Worm (Caenorhabditis elegans) whole organism, L4 larva: ENCODE results near the gene T26G10.5.

ENCODE experiments used
- F10B5.3 ChIP-seq: sonication (generic microtip); optimal IDR thresholded peaks from 2 replicates; lab custom pipeline; 2016; ENCODE audit warnings: mild to moderate bottlenecking, missing genetic modification characterization, missing compliant biosample characterization
- F26F4.8 ChIP-seq: fragments of 200-800 bp; sonication (Bioruptor generic); conservative IDR thresholded peaks from 2 replicates; pipeline ENCODE4 v1.3.6; 2022; ENCODE audit warnings: missing genetic modification characterization, missing compliant biosample characterization
- F37D6.2 ChIP-seq: sonication (generic microtip); optimal IDR thresholded peaks from 2 replicates; lab custom pipeline; 2016; ENCODE audit warnings: mild to moderate bottlenecking, missing genetic modification characterization, missing compliant biosample characterization
- F44E2.7 ChIP-seq: fragments of 200-800 bp; sonication (Bioruptor generic); IDR thresholded peaks from 2 replicates; pipeline ENCODE4 v2.1.2; 2022; ENCODE audit warnings: missing genetic modification characterization, missing compliant biosample characterization
- F49E8.2 ChIP-seq: sonication (generic microtip); optimal IDR thresholded peaks from 2 replicates; lab custom pipeline; 2016; ENCODE audit warnings: missing compliant biosample characterization, mild to moderate bottlenecking, missing genetic modification characterization, borderline replicate concordance
- R02D3.7 ChIP-seq: fragments of 150-350 bp; sonication (generic microtip); optimal IDR thresholded peaks from 3 replicates; lab custom pipeline; 2014; ENCODE audit warnings: missing biosample characterization, missing genetic modification characterization
- T26A8.4 ChIP-seq: fragments of 200-800 bp; sonication (Bioruptor generic); IDR thresholded peaks from 2 replicates; pipeline ENCODE4 v1.3.6; 2022; ENCODE audit warnings: missing genetic modification characterization, missing compliant biosample characterization
- Y48G9A.11 ChIP-seq: fragments of 200-800 bp; sonication (Bioruptor generic); IDR thresholded peaks from 2 replicates; pipeline ENCODE4 v1.3.6; 2022; ENCODE audit warnings: missing genetic modification reagents, missing genetic modification characterization, missing compliant biosample characterization
- ZK337.2 ChIP-seq: fragments of 200-800 bp; sonication (Bioruptor generic); IDR thresholded peaks from 2 replicates; pipeline ENCODE4 v1.3.6; 2022; ENCODE audit warnings: missing genetic modification reagents, missing genetic modification characterization, missing compliant biosample characterization
- aha-1 ChIP-seq: fragments of 150-350 bp; peaks from one replicate; lab custom pipeline; 2014; ENCODE audit warnings: missing biosample characterization, missing genetic modification characterization
- aly-2 ChIP-seq: sonication (generic microtip); optimal IDR thresholded peaks from 2 replicates; lab custom pipeline; 2018; ENCODE audit warnings: missing biosample characterization, missing genetic modification characterization
- attf-4 ChIP-seq: sonication (generic microtip); optimal IDR thresholded peaks from 3 replicates; lab custom pipeline; 2017; ENCODE audit warnings: missing biosample characterization, missing genetic modification characterization
- ceh-32 ChIP-seq: sonication (generic microtip); optimal IDR thresholded peaks from 2 replicates; lab custom pipeline; 2016; ENCODE audit warnings: mild to moderate bottlenecking, missing genetic modification characterization, missing compliant biosample characterization; ENCODE audit not compliant: poor library complexity
- daf-16 ChIP-seq, 3 experiments: sonication (generic microtip); optimal IDR thresholded peaks; 2 replicates each; lab custom pipeline; 2016 to 2017; ENCODE audit warnings: missing genetic modification characterization in 3 of 3, missing genetic modification reagents in 3 of 3, mild to moderate bottlenecking in 2 of 3, missing compliant biosample characterization in 2 of 3, missing biosample characterization in 1 of 3, moderate library complexity in 1 of 3
- daf-8 ChIP-seq: fragments of 200-800 bp; sonication (Bioruptor generic); IDR thresholded peaks from 2 replicates; pipeline ENCODE4 v1.3.6; 2022; ENCODE audit warnings: missing genetic modification characterization, missing compliant biosample characterization
- dmd-6 ChIP-seq: fragments of 200-800 bp; sonication (Bioruptor generic); IDR thresholded peaks from 2 replicates; pipeline ENCODE4 v1.3.6; 2022; ENCODE audit warnings: missing genetic modification reagents, missing genetic modification characterization, missing compliant biosample characterization
- dmd-9 ChIP-seq: fragments of 200-800 bp; sonication (Bioruptor generic); IDR thresholded peaks from 2 replicates; pipeline ENCODE4 v1.3.6; 2022; ENCODE audit warnings: missing genetic modification reagents, missing genetic modification characterization, missing compliant biosample characterization
- dpl-1 ChIP-seq: fragments of 150-350 bp; optimal IDR thresholded peaks from 2 replicates; lab custom pipeline; 2014; ENCODE audit warnings: missing biosample characterization, missing genetic modification reagents, missing genetic modification characterization
- duxl-1 ChIP-seq: sonication (generic microtip); optimal IDR thresholded peaks from 2 replicates; lab custom pipeline; 2016; ENCODE audit warnings: mild to moderate bottlenecking, missing genetic modification characterization, moderate library complexity, missing compliant biosample characterization; ENCODE audit not compliant: poor library complexity
- egl-27 ChIP-seq: sonication (generic microtip); optimal IDR thresholded peaks from 3 replicates; lab custom pipeline; 2017; ENCODE audit warnings: missing biosample characterization, missing genetic modification reagents, missing genetic modification characterization
- fos-1 ChIP-seq: fragments of 150-350 bp; optimal IDR thresholded peaks from 2 replicates; lab custom pipeline; 2014; ENCODE audit warnings: missing biosample characterization, missing genetic modification characterization
- gei-8 ChIP-seq: fragments of 200-800 bp; sonication (Bioruptor generic); optimal IDR thresholded peaks from 2 replicates; lab custom pipeline; 2018; ENCODE audit warnings: mild to moderate bottlenecking, missing genetic modification characterization, missing compliant biosample characterization
- hlh-30 ChIP-seq: sonication (generic microtip); optimal IDR thresholded peaks from 2 replicates; lab custom pipeline; 2017; ENCODE audit warnings: antibody characterized with exemption, mild to moderate bottlenecking, missing genetic modification characterization, missing compliant biosample characterization; ENCODE audit not compliant: insufficient read depth
- lim-7 ChIP-seq: fragments of 200-800 bp; sonication (Bioruptor generic); IDR thresholded peaks from 2 replicates; pipeline ENCODE4 v1.3.6; 2022; ENCODE audit warnings: missing genetic modification characterization, missing compliant biosample characterization
- lin-1 ChIP-seq: fragments of 200-800 bp; sonication (Bioruptor generic); IDR thresholded peaks from 2 replicates; pipeline ENCODE4 v1.3.6; 2022; ENCODE audit warnings: missing genetic modification reagents, missing genetic modification characterization, missing compliant biosample characterization
- lir-3 ChIP-seq: sonication (generic microtip); optimal IDR thresholded peaks from 2 replicates; lab custom pipeline; 2016; ENCODE audit warnings: mild to moderate bottlenecking, missing genetic modification characterization, missing compliant biosample characterization
- lsy-2 ChIP-seq, 2 experiments: fragments of 150-350 bp in 1 of 2; sonication (generic microtip) in 1 of 2; optimal IDR thresholded peaks; 2 replicates each; lab custom pipeline; 2014 to 2017; ENCODE audit warnings: missing biosample characterization in 2 of 2, missing genetic modification characterization in 2 of 2
- madf-9 ChIP-seq: fragments of 200-800 bp; sonication (Bioruptor generic); conservative IDR thresholded peaks from 2 replicates; pipeline ENCODE4 v1.3.6; 2022; ENCODE audit warnings: missing genetic modification reagents, missing genetic modification characterization, missing compliant biosample characterization
- mes-2 ChIP-seq: sonication (generic microtip); optimal IDR thresholded peaks from 2 replicates; lab custom pipeline; 2016; ENCODE audit warnings: missing genotype, mild to moderate bottlenecking, missing genetic modification characterization, missing compliant biosample characterization; ENCODE audit not compliant: poor library complexity, severe bottlenecking
- nhr-11 ChIP-seq: fragments of 150-350 bp; optimal IDR thresholded peaks from 2 replicates; lab custom pipeline; 2014; ENCODE audit warnings: missing biosample characterization, missing genetic modification characterization
- nhr-111 ChIP-seq: fragments of 200-800 bp; sonication (Bioruptor generic); optimal IDR thresholded peaks from 2 replicates; lab custom pipeline; 2018; ENCODE audit warnings: mild to moderate bottlenecking, missing genetic modification characterization, missing compliant biosample characterization
- nhr-237 ChIP-seq: sonication (generic microtip); optimal IDR thresholded peaks from 2 replicates; lab custom pipeline; 2017; ENCODE audit warnings: missing biosample characterization, missing genetic modification characterization
- nhr-25 ChIP-seq: sonication (generic microtip); optimal IDR thresholded peaks from 2 replicates; lab custom pipeline; 2017; ENCODE audit warnings: missing genetic modification characterization, mild to moderate bottlenecking, missing compliant biosample characterization, antibody characterized with exemption, moderate library complexity, borderline replicate concordance; ENCODE audit not compliant: insufficient read depth
- nhr-28 ChIP-seq: fragments of 150-350 bp; optimal IDR thresholded peaks from 2 replicates; lab custom pipeline; 2014; ENCODE audit warnings: missing biosample characterization, missing genetic modification characterization
- nhr-6 ChIP-seq: fragments of 150-350 bp; optimal IDR thresholded peaks from 2 replicates; lab custom pipeline; 2014; ENCODE audit warnings: missing biosample characterization, missing genetic modification characterization
- pqm-1 ChIP-seq: sonication (generic microtip); optimal IDR thresholded peaks from 2 replicates; lab custom pipeline; 2017; ENCODE audit warnings: missing biosample characterization, missing genetic modification characterization
- saeg-2 ChIP-seq: fragments of 200-800 bp; sonication (Bioruptor generic); IDR thresholded peaks from 2 replicates; pipeline ENCODE4 v1.3.6; 2022; ENCODE audit warnings: missing genetic modification reagents, missing genetic modification characterization, missing compliant biosample characterization
- sdz-12 ChIP-seq: fragments of 200-800 bp; sonication (Bioruptor generic); optimal IDR thresholded peaks from 2 replicates; lab custom pipeline; 2018; ENCODE audit warnings: mild to moderate bottlenecking, missing genetic modification characterization, missing compliant biosample characterization
- snpc-1.2 ChIP-seq: fragments of 200-800 bp; sonication (Bioruptor generic); IDR thresholded peaks from 2 replicates; pipeline ENCODE4 v1.3.6; 2022; ENCODE audit warnings: missing genetic modification reagents, missing genetic modification characterization, missing compliant biosample characterization
- spr-3 ChIP-seq: fragments of 200-800 bp; sonication (Bioruptor generic); optimal IDR thresholded peaks from 2 replicates; lab custom pipeline; 2018; ENCODE audit warnings: mild to moderate bottlenecking, missing genetic modification characterization, missing compliant biosample characterization
- tag-97 ChIP-seq: fragments of 200-800 bp; sonication (Bioruptor generic); IDR thresholded peaks from 2 replicates; pipeline ENCODE4 v1.3.6; 2022; ENCODE audit warnings: missing genetic modification characterization, missing compliant biosample characterization
- unc-39 ChIP-seq: sonication (generic microtip); optimal IDR thresholded peaks from 2 replicates; lab custom pipeline; 2017; ENCODE audit warnings: missing biosample characterization, missing genetic modification characterization
- vab-7 ChIP-seq: fragments of 200-800 bp; sonication (Bioruptor generic); IDR thresholded peaks from 2 replicates; pipeline ENCODE4 v1.3.6; 2022; ENCODE audit warnings: missing genetic modification reagents, missing genetic modification characterization, missing compliant biosample characterization
- zfp-2 ChIP-seq: sonication (generic microtip); optimal IDR thresholded peaks from 2 replicates; lab custom pipeline; 2016; ENCODE audit warnings: mild to moderate bottlenecking, missing genetic modification characterization, missing compliant biosample characterization
- zfp-3 ChIP-seq: fragments of 200-800 bp; sonication (Bioruptor generic); conservative IDR thresholded peaks from 2 replicates; pipeline ENCODE4 v1.3.6; 2022; ENCODE audit warnings: missing genetic modification reagents, missing genetic modification characterization, missing compliant biosample characterization
- zip-11 ChIP-seq: fragments of 200-800 bp; sonication (Bioruptor generic); IDR thresholded peaks from 2 replicates; pipeline ENCODE4 v1.3.6; 2022; ENCODE audit warnings: missing genetic modification characterization, missing compliant biosample characterization
- zip-2 ChIP-seq: fragments of 150-350 bp; optimal IDR thresholded peaks from 2 replicates; lab custom pipeline; 2014; ENCODE audit warnings: missing biosample characterization, missing genetic modification characterization

The T26G10.5 gene

DNA sequence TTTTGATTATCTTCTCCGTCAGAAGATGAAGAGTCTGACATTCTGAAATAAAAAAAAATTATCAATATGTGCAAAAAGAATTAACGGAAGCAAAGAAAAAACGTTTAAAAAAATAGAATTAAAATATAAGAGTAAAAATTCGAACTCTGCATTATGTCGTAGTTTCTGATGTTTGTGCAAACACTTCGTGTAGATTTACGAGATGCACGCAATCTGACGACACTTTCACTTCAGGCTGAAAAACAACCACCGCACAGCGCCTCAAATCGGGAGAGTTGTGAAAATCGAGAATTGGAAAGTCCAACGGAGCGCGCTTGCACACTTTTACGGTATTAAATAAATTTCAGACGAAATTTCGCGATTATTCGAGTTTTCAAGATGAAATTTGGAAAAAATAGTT is 19.6 kb downstream of the T26G10.5 start, which contains the start of gene T26G10.1 (continued):
- TF ChIP-seq nhr-28 (tag; lab: Kevin White, UChicago) (peak; percentile 43), snpc-1.2 (no peak), nhr-11 (tag; lab: Kevin White, UChicago) (no peak), gei-8 (GFP tag; lab: Kevin White, UChicago) (no peak), Y48G9A.11 (peak; percentile 72), ceh-32 (tag; lab: Kevin White, UChicago) (no peak), F26F4.8 (no peak), lin-1 (GFP tag; lab: Robert Waterston, UW) (no peak), lsy-2 (tag; optimal IDR thresholded peaks at IDR 0.05; lab: Kevin White, UChicago) (peak in 1 of 2 experiments; percentile 85), madf-9 (0 out of 2 replicates have a peak, but pooled peaks have one; percentile 42), nhr-6 (tag; lab: Kevin White, UChicago) (no peak), ZK337.2 (no peak), zfp-3 (GFP tag; lab: Robert Waterston, UW) (no peak), sdz-12 (GFP tag; lab: Kevin White, UChicago) (no peak), zip-2 (no peak), fos-1 (no peak), pqm-1 (tag; lab: Kevin White, UChicago) (no peak), egl-27 (tag; lab: Kevin White, UChicago) (no peak), aly-2 (no peak), spr-3 (GFP tag; lab: Kevin White, UChicago) (no peak), tag-97 (GFP tag; lab: Robert Waterston, UW) (no peak), dpl-1 (peak; percentile 68), vab-7 (GFP tag; lab: Robert Waterston, UW) (0 out of 2 replicates have a peak, but pooled peaks have one; percentile 21), daf-8 (GFP tag; lab: Robert Waterston, UW) (no peak), unc-39 (tag; lab: Kevin White, UChicago) (no peak), aha-1 (tag; lab: Kevin White, UChicago) (peak; percentile 88), dmd-6 (GFP tag; lab: Robert Waterston, UW) (peak; percentile 76), daf-16 (GFP tag; optimal IDR thresholded peaks at IDR 0.05; lab: Kevin White, UChicago) (no peak), daf-16 (tag; optimal IDR thresholded peaks at IDR 0.05; lab: Kevin White, UChicago) (no peak), nhr-237 (tag; lab: Kevin White, UChicago) (no peak), zfp-2 (tag; lab: Kevin White, UChicago) (no peak), T26A8.4 (GFP tag; lab: Robert Waterston, UW) (peak; percentile 66), nhr-25 (tag; lab: Kevin White, UChicago) (no peak), lir-3 (tag; lab: Kevin White, UChicago) (no peak), zip-11 (GFP tag; lab: Robert Waterston, UW) (no peak), F49E8.2 (peak; percentile 13), nhr-111 (no peak), F10B5.3 (tag; lab: Kevin White, UChicago) (no peak), attf-4 (no peak), mes-2 (tag; lab: Kevin White, UChicago) (peak; percentile 85), R02D3.7 (peak; percentile 85), F37D6.2 (tag; lab: Kevin White, UChicago) (peak; percentile 3), duxl-1 (tag; lab: Kevin White, UChicago) (peak; percentile 59), saeg-2 (GFP tag; lab: Robert Waterston, UW) (no peak), F44E2.7 (no peak), hlh-30 (tag; lab: Kevin White, UChicago) (peak; percentile 34), dmd-9 (GFP tag; lab: Robert Waterston, UW) (0 out of 2 replicates have a peak, but pooled peaks have one; percentile 59), lim-7 (GFP tag; lab: Robert Waterston, UW) (no peak)
